Worm (Caenorhabditis elegans) whole organism, L4 larva: ENCODE measurements around the gene sox-4.

ENCODE experiments used
- F10B5.3 ChIP-seq: sonication (generic microtip); optimal IDR thresholded peaks from 2 replicates; lab custom pipeline; 2016; ENCODE audit warnings: mild to moderate bottlenecking, missing genetic modification characterization, missing compliant biosample characterization
- T26A8.4 ChIP-seq: fragments of 200-800 bp; sonication (Bioruptor generic); IDR thresholded peaks from 2 replicates; pipeline ENCODE4 v1.3.6; 2022; ENCODE audit warnings: missing genetic modification characterization, missing compliant biosample characterization
- Y48G9A.11 ChIP-seq: fragments of 200-800 bp; sonication (Bioruptor generic); IDR thresholded peaks from 2 replicates; pipeline ENCODE4 v1.3.6; 2022; ENCODE audit warnings: missing genetic modification reagents, missing genetic modification characterization, missing compliant biosample characterization
- aha-1 ChIP-seq: fragments of 150-350 bp; peaks from one replicate; lab custom pipeline; 2014; ENCODE audit warnings: missing biosample characterization, missing genetic modification characterization
- ceh-20 ChIP-seq: fragments of 200-800 bp; sonication (Bioruptor generic); IDR thresholded peaks from 2 replicates; pipeline ENCODE4 v1.3.6; 2022; ENCODE audit warnings: missing genetic modification reagents, missing genetic modification characterization, missing compliant biosample characterization
- daf-16 ChIP-seq, 3 experiments: sonication (generic microtip); optimal IDR thresholded peaks; 2 replicates each; lab custom pipeline; 2016 to 2017; ENCODE audit warnings: missing genetic modification characterization in 3 of 3, missing genetic modification reagents in 3 of 3, mild to moderate bottlenecking in 2 of 3, missing compliant biosample characterization in 2 of 3, missing biosample characterization in 1 of 3, moderate library complexity in 1 of 3
- dmd-6 ChIP-seq: fragments of 200-800 bp; sonication (Bioruptor generic); IDR thresholded peaks from 2 replicates; pipeline ENCODE4 v1.3.6; 2022; ENCODE audit warnings: missing genetic modification reagents, missing genetic modification characterization, missing compliant biosample characterization
- dmd-9 ChIP-seq: fragments of 200-800 bp; sonication (Bioruptor generic); IDR thresholded peaks from 2 replicates; pipeline ENCODE4 v1.3.6; 2022; ENCODE audit warnings: missing genetic modification reagents, missing genetic modification characterization, missing compliant biosample characterization
- dve-1 ChIP-seq: sonication (generic microtip); optimal IDR thresholded peaks from 2 replicates; lab custom pipeline; 2017; ENCODE audit warnings: antibody characterized with exemption, mild to moderate bottlenecking, missing genetic modification characterization, missing compliant biosample characterization; ENCODE audit not compliant: insufficient read depth
- fos-1 ChIP-seq: fragments of 150-350 bp; optimal IDR thresholded peaks from 2 replicates; lab custom pipeline; 2014; ENCODE audit warnings: missing biosample characterization, missing genetic modification characterization
- hlh-30 ChIP-seq: sonication (generic microtip); optimal IDR thresholded peaks from 2 replicates; lab custom pipeline; 2017; ENCODE audit warnings: antibody characterized with exemption, mild to moderate bottlenecking, missing genetic modification characterization, missing compliant biosample characterization; ENCODE audit not compliant: insufficient read depth
- hmg-1.1 ChIP-seq: fragments of 200-800 bp; sonication (Bioruptor generic); IDR thresholded peaks from 2 replicates; pipeline ENCODE4 v1.3.6; 2022; ENCODE audit warnings: missing genetic modification reagents, missing genetic modification characterization, missing compliant biosample characterization
- jun-1 ChIP-seq: fragments of 150-350 bp; optimal IDR thresholded peaks from 2 replicates; lab custom pipeline; 2014; ENCODE audit warnings: missing biosample characterization, missing genetic modification reagents, missing genetic modification characterization
- lin-13 ChIP-seq: fragments of 150-350 bp; optimal IDR thresholded peaks from 2 replicates; lab custom pipeline; 2014; ENCODE audit warnings: missing biosample characterization, missing genetic modification reagents, missing genetic modification characterization
- lin-38 ChIP-seq: fragments of 200-800 bp; sonication (Bioruptor generic); IDR thresholded peaks from 2 replicates; pipeline ENCODE4 v1.3.6; 2022; ENCODE audit warnings: missing genetic modification reagents, missing genetic modification characterization, missing compliant biosample characterization
- madf-5 ChIP-seq, 2 experiments: fragments of 200-800 bp; sonication (Bioruptor generic); IDR thresholded peaks; 2 replicates each; pipeline ENCODE4 v1.3.6; 2022; ENCODE audit warnings: missing compliant biosample characterization in 2 of 2, missing genetic modification characterization in 2 of 2
- madf-9 ChIP-seq: fragments of 200-800 bp; sonication (Bioruptor generic); conservative IDR thresholded peaks from 2 replicates; pipeline ENCODE4 v1.3.6; 2022; ENCODE audit warnings: missing genetic modification reagents, missing genetic modification characterization, missing compliant biosample characterization
- mep-1 ChIP-seq: fragments of 150-350 bp; sonication (generic microtip); optimal IDR thresholded peaks from 3 replicates; lab custom pipeline; 2014; ENCODE audit warnings: missing biosample characterization, missing genetic modification characterization
- mes-2 ChIP-seq: sonication (generic microtip); optimal IDR thresholded peaks from 2 replicates; lab custom pipeline; 2016; ENCODE audit warnings: missing genotype, mild to moderate bottlenecking, missing genetic modification characterization, missing compliant biosample characterization; ENCODE audit not compliant: poor library complexity, severe bottlenecking
- mxl-2 ChIP-seq: fragments of 200-800 bp; sonication (Bioruptor generic); conservative IDR thresholded peaks from 2 replicates; pipeline ENCODE4 v1.3.6; 2022; ENCODE audit warnings: missing genetic modification reagents, missing genetic modification characterization, missing compliant biosample characterization
- mxl-3 ChIP-seq: fragments of 200-800 bp; sonication (Bioruptor generic); optimal IDR thresholded peaks from 2 replicates; lab custom pipeline; 2018; ENCODE audit warnings: mild to moderate bottlenecking, missing genetic modification characterization, missing compliant biosample characterization
- nhr-10 ChIP-seq: fragments of 150-350 bp; optimal IDR thresholded peaks from 2 replicates; lab custom pipeline; 2014; ENCODE audit warnings: missing biosample characterization, missing genetic modification characterization
- nhr-28 ChIP-seq: fragments of 150-350 bp; optimal IDR thresholded peaks from 2 replicates; lab custom pipeline; 2014; ENCODE audit warnings: missing biosample characterization, missing genetic modification characterization
- nhr-76 ChIP-seq: fragments of 150-350 bp; optimal IDR thresholded peaks from 2 replicates; lab custom pipeline; 2014; ENCODE audit warnings: missing biosample characterization, missing genetic modification characterization
- nhr-77 ChIP-seq: fragments of 150-350 bp; optimal IDR thresholded peaks from 2 replicates; lab custom pipeline; 2014; ENCODE audit warnings: missing biosample characterization, missing genetic modification characterization
- pha-4 ChIP-seq, 2 experiments: fragments of 150-350 bp in 1 of 2; fragments of 200-800 bp in 1 of 2; sonication (Bioruptor generic) in 1 of 2; IDR thresholded peaks in 1 of 2; optimal IDR thresholded peaks in 1 of 2; 2 replicates each; pipeline versions ENCODE4 v1.3.6 to Lab custom; 2014 to 2022; ENCODE audit warnings: missing genetic modification characterization in 2 of 2, missing genetic modification reagents in 2 of 2, missing biosample characterization in 1 of 2, missing compliant biosample characterization in 1 of 2
- php-3 ChIP-seq: fragments of 200-800 bp; sonication (Bioruptor generic); IDR thresholded peaks from 2 replicates; pipeline ENCODE4 v1.3.6; 2022; ENCODE audit warnings: missing genetic modification reagents, missing genetic modification characterization, missing compliant biosample characterization
- pqm-1 ChIP-seq: sonication (generic microtip); optimal IDR thresholded peaks from 2 replicates; lab custom pipeline; 2017; ENCODE audit warnings: missing biosample characterization, missing genetic modification characterization
- snpc-1.2 ChIP-seq: fragments of 200-800 bp; sonication (Bioruptor generic); IDR thresholded peaks from 2 replicates; pipeline ENCODE4 v1.3.6; 2022; ENCODE audit warnings: missing genetic modification reagents, missing genetic modification characterization, missing compliant biosample characterization
- snpc-4 ChIP-seq: fragments of 150-350 bp; optimal IDR thresholded peaks from 2 replicates; lab custom pipeline; 2014; ENCODE audit warnings: missing biosample characterization, missing genetic modification characterization
- spr-1 ChIP-seq: sonication (generic microtip); optimal IDR thresholded peaks from 2 replicates; lab custom pipeline; 2016; ENCODE audit warnings: mild to moderate bottlenecking, missing genetic modification characterization, missing compliant biosample characterization
- spr-3 ChIP-seq: fragments of 200-800 bp; sonication (Bioruptor generic); optimal IDR thresholded peaks from 2 replicates; lab custom pipeline; 2018; ENCODE audit warnings: mild to moderate bottlenecking, missing genetic modification characterization, missing compliant biosample characterization
- unc-62 ChIP-seq, 3 experiments: fragments of 150-350 bp in 1 of 3; sonication (generic microtip); optimal IDR thresholded peaks in 2 of 3; peaks in 1 of 3; 1 replicate in 1 of 3; 2 replicates in 2 of 3; lab custom pipeline; 2014 to 2017; ENCODE audit warnings: missing biosample characterization in 3 of 3, missing genetic modification characterization in 3 of 3, missing genetic modification reagents in 3 of 3, missing genotype in 1 of 3
- vab-7 ChIP-seq: fragments of 200-800 bp; sonication (Bioruptor generic); IDR thresholded peaks from 2 replicates; pipeline ENCODE4 v1.3.6; 2022; ENCODE audit warnings: missing genetic modification reagents, missing genetic modification characterization, missing compliant biosample characterization
- zag-1 ChIP-seq: fragments of 150-350 bp; optimal IDR thresholded peaks from 2 replicates; lab custom pipeline; 2014; ENCODE audit warnings: missing biosample characterization, missing genetic modification characterization
- zip-11 ChIP-seq: fragments of 200-800 bp; sonication (Bioruptor generic); IDR thresholded peaks from 2 replicates; pipeline ENCODE4 v1.3.6; 2022; ENCODE audit warnings: missing genetic modification characterization, missing compliant biosample characterization

The sox-4 gene

ce11 chrX:3551173-3551572 is 42.4 kb upstream of the sox-4 start (continued):
- TF ChIP-seq hlh-30 (tag; lab: Kevin White, UChicago) (peak; percentile 5), mxl-3 (GFP tag; lab: Kevin White, UChicago) (no peak)

- TF ChIP-seq snpc-4 (no peak), dmd-6 (GFP tag; lab: Robert Waterston, UW) (peak; percentile 42; the same call in 1 of the 2 replicates), nhr-28 (tag; lab: Kevin White, UChicago) (peak; percentile 51), daf-16 (GFP tag; optimal IDR thresholded peaks at IDR 0.05; lab: Kevin White, UChicago) (no peak), daf-16 (tag; optimal IDR thresholded peaks at IDR 0.05; lab: Kevin White, UChicago) (peak; percentile 36), dve-1 (peak; percentile 13), pqm-1 (tag; lab: Kevin White, UChicago) (peak; percentile 89), zag-1 (no peak)
Measured at ce11 chrX:3548716-3549115, 39.9 kb upstream of the sox-4 start.

ce11 chrX:3547828-3548227 is 39.0 kb upstream of the sox-4 start:
- TF ChIP-seq unc-62 (GFP tag; optimal IDR thresholded peaks at IDR 0.05 in 1 of 2; lab: Kevin White, UChicago) (peak in 1 of 2 experiments; percentile 92), unc-62 (tag; optimal IDR thresholded peaks at IDR 0.05; lab: Kevin White, UChicago) (no peak), pqm-1 (tag; lab: Kevin White, UChicago) (no peak), lin-38 (no peak)

- TF ChIP-seq jun-1 (tag; lab: Kevin White, UChicago) (no peak), nhr-10 (tag; lab: Kevin White, UChicago) (no peak), spr-3 (GFP tag; lab: Kevin White, UChicago) (no peak), mes-2 (tag; lab: Kevin White, UChicago) (no peak), zip-11 (no peak), php-3 (no peak), mxl-2 (GFP tag; lab: Robert Waterston, UW) (no peak), vab-7 (GFP tag; lab: Robert Waterston, UW) (no peak), Y48G9A.11 (GFP tag; lab: Robert Waterston, UW) (no peak), T26A8.4 (no peak), snpc-4 (no peak), lin-13 (GFP tag; lab: Kevin White, UChicago) (no peak), snpc-1.2 (GFP tag; lab: Robert Waterston, UW) (no peak), hmg-1.1 (GFP tag; lab: Robert Waterston, UW) (no peak)
Measured at ce11 chrX:3547097-3547496, 38.3 kb upstream of the sox-4 start.

ce11 chrX:3542242-3542641 is 33.4 kb upstream of the sox-4 start, which contains the start of gene rgs-7:
Gene rgs-7, plus strand, starts transcription at chrX:3542542.
- no peak for TF ChIP-seq fos-1 (tag; lab: Kevin White, UChicago)
- no peak for TF ChIP-seq F10B5.3 (tag; lab: Kevin White, UChicago)
- no peak for TF ChIP-seq zag-1
- no peak for TF ChIP-seq nhr-76 (tag; lab: Kevin White, UChicago)
- no peak for TF ChIP-seq spr-1 (tag; lab: Kevin White, UChicago)
- TF ChIP-seq dmd-9 (GFP tag; lab: Robert Waterston, UW): no peak
- no peak for TF ChIP-seq aha-1 (tag; lab: Kevin White, UChicago)
- no peak for TF ChIP-seq snpc-1.2 (GFP tag; lab: Robert Waterston, UW)
- TF ChIP-seq madf-5 (GFP tag; IDR thresholded peaks at IDR 0.05; lab: Robert Waterston, UW): no peak
- no peak for TF ChIP-seq mep-1 (tag; lab: Kevin White, UChicago)
- no peak for TF ChIP-seq madf-9 (GFP tag; lab: Robert Waterston, UW)
- no peak for TF ChIP-seq jun-1 (tag; lab: Kevin White, UChicago)
- no peak for TF ChIP-seq pha-4 (GFP tag; IDR thresholded peaks at IDR 0.05; lab: Robert Waterston, UW)
- no peak for TF ChIP-seq pha-4 (tag; optimal IDR thresholded peaks at IDR 0.05; lab: Kevin White, UChicago)
- no peak for TF ChIP-seq dmd-6 (GFP tag; lab: Robert Waterston, UW)
- no peak for TF ChIP-seq nhr-77 (tag; lab: Kevin White, UChicago)
- TF ChIP-seq ceh-20: no peak
